Fruit fly (Drosophila melanogaster): ENCODE measurements around the gene CG14050.
A peak's percentile ranks its signal among the peaks of the same experiment; 100 is the strongest.

CG14050 gene

dm6 chrX:2337184-2337583 is 11.2 kb upstream of the CG14050 start:
- TF ChIP-seq CG17801 (GFP tag; optimal IDR thresholded peaks at IDR 0.05; ENCODE audit: partially characterized antibody): no peak

dm6 chrX:2336428-2336827 is 10.4 kb upstream of the CG14050 start:
- no peak for TF ChIP-seq CG17801 (GFP tag; optimal IDR thresholded peaks at IDR 0.05; ENCODE audit: partially characterized antibody)

- TF ChIP-seq CG17801 (GFP tag; optimal IDR thresholded peaks at IDR 0.05; ENCODE audit: partially characterized antibody): peak; percentile 64
These were observed 8.6 kb upstream of the CG14050 start, which contains the start of gene Ilp6 for dm6 chrX:2334556-2335137. TSS of gene Ilp6 (minus strand) at chrX:2334658.

- TF ChIP-seq CG17801 (GFP tag; optimal IDR thresholded peaks at IDR 0.05; ENCODE audit: partially characterized antibody): no peak
These were observed 8.0 kb upstream of the CG14050 start for dm6 chrX:2334025-2334424.

dm6 chrX:2332784-2333183 is 6.8 kb upstream of the CG14050 start:
- no peak for TF ChIP-seq CG17801 (GFP tag; optimal IDR thresholded peaks at IDR 0.05; ENCODE audit: partially characterized antibody)

dm6 chrX:2329312-2329711 is 3.3 kb upstream of the CG14050 start:
- TF ChIP-seq CG17801 (GFP tag; optimal IDR thresholded peaks at IDR 0.05; ENCODE audit: partially characterized antibody): no peak

- TF ChIP-seq CG17801 (GFP tag; optimal IDR thresholded peaks at IDR 0.05; ENCODE audit: partially characterized antibody): no peak
These were observed 811 bp upstream of the CG14050 start, which contains the start of gene CG2854 for dm6 chrX:2326828-2327227. TSS of gene CG2854 (plus strand) at chrX:2327128.

dm6 chrX:2323661-2324293 is 2.2 kb downstream of the CG14050 start:
- no peak for TF ChIP-seq CG17801 (GFP tag; optimal IDR thresholded peaks at IDR 0.05; ENCODE audit: partially characterized antibody)

dm6 chrX:2321900-2322555 is 4.0 kb downstream of the CG14050 start:
- TF ChIP-seq CG17801 (GFP tag; optimal IDR thresholded peaks at IDR 0.05; ENCODE audit: partially characterized antibody): no peak

dm6 chrX:2320892-2321291 is 5.1 kb downstream of the CG14050 start:
- TF ChIP-seq CG17801 (GFP tag; optimal IDR thresholded peaks at IDR 0.05; ENCODE audit: partially characterized antibody): no peak

dm6 chrX:2319783-2320182 is 6.2 kb downstream of the CG14050 start:
- no peak for TF ChIP-seq CG17801 (GFP tag; optimal IDR thresholded peaks at IDR 0.05; ENCODE audit: partially characterized antibody)

- no peak for TF ChIP-seq CG17801 (GFP tag; optimal IDR thresholded peaks at IDR 0.05; ENCODE audit: partially characterized antibody)
These were observed 7.6 kb downstream of the CG14050 start for dm6 chrX:2318369-2318768.

dm6 chrX:2317347-2317832 is 8.6 kb downstream of the CG14050 start:
- TF ChIP-seq CG17801 (GFP tag; optimal IDR thresholded peaks at IDR 0.05; ENCODE audit: partially characterized antibody): peak; percentile 66

dm6 chrX:2308403-2308965 is 17.5 kb downstream of the CG14050 start:
- TF ChIP-seq CG17801 (GFP tag; optimal IDR thresholded peaks at IDR 0.05; ENCODE audit: partially characterized antibody): no peak

- TF ChIP-seq CG17801 (GFP tag; optimal IDR thresholded peaks at IDR 0.05; ENCODE audit: partially characterized antibody): no peak
These were observed 18.5 kb downstream of the CG14050 start for dm6 chrX:2307564-2307963.

- TF ChIP-seq CG17801 (GFP tag; optimal IDR thresholded peaks at IDR 0.05; ENCODE audit: partially characterized antibody): no peak
These were observed 19.3 kb downstream of the CG14050 start for dm6 chrX:2306760-2307159.

Data from ovary, adult (tissue).